Worm (Caenorhabditis elegans): Measurements from ENCODE around the gene dos-3.

ce11 chrIII:845485-845884 is 6.1 kb upstream of the dos-3 start, which contains the start of gene K02F3.2:
- TF ChIP-seq ama-1 (optimal IDR thresholded peaks at IDR 0.05) = no peak
- no peak for TF ChIP-seq hnd-1 (tag; optimal IDR thresholded peaks at IDR 0.05)
